Fruit fly (Drosophila melanogaster): ENCODE measurements around the gene RanBP3.

RanBP3 gene

dm6 chr3R:23729066-23729465 lies 23.6 kb downstream of the RanBP3 start (continued):
- no peak for TF ChIP-seq D (optimal IDR thresholded peaks at IDR 0.05)
- no peak for TF ChIP-seq D (GFP tag; optimal IDR thresholded peaks at IDR 0.05)
- TF ChIP-seq CG32772 (GFP tag; IDR thresholded peaks at IDR 0.05), result no peak
- no peak for TF ChIP-seq gt (GFP tag; IDR thresholded peaks at IDR 0.05)
- no peak for TF ChIP-seq CG15073 (GFP tag; optimal IDR thresholded peaks at IDR 0.05)
- no peak for TF ChIP-seq amos (GFP tag; IDR thresholded peaks at IDR 0.05; ENCODE audit: partially characterized antibody)
- peak; percentile 8 for TF ChIP-seq NfI (GFP tag; optimal IDR thresholded peaks at IDR 0.05)
- TF ChIP-seq CG3847 (GFP tag; IDR thresholded peaks at IDR 0.05), result no peak
- TF ChIP-seq CG10654 (GFP tag; optimal IDR thresholded peaks at IDR 0.05), result no peak
- TF ChIP-seq Hr78 (GFP tag; optimal IDR thresholded peaks at IDR 0.05), result no peak
- TF ChIP-seq Deaf1 (tag; optimal IDR thresholded peaks at IDR 0.05), result no peak
- peak; percentile 52 for TF ChIP-seq pho (GFP tag; optimal IDR thresholded peaks at IDR 0.05)
- peak; percentile 73 for TF ChIP-seq CG13894 (tag; optimal IDR thresholded peaks at IDR 0.05)
- TF ChIP-seq eve (GFP tag; optimal IDR thresholded peaks at IDR 0.05), result no peak
- TF ChIP-seq CG11247 (GFP tag; IDR thresholded peaks at IDR 0.05), result no peak
- no peak for TF ChIP-seq inv (GFP tag; IDR thresholded peaks at IDR 0.05; ENCODE audit: partially characterized antibody)
- no peak for TF ChIP-seq CG14050 (GFP tag; IDR thresholded peaks at IDR 0.05)
- TF ChIP-seq Doc3 (GFP tag; IDR thresholded peaks at IDR 0.05; ENCODE audit: partially characterized antibody), result no peak
- TF ChIP-seq Dp (GFP tag; optimal IDR thresholded peaks at IDR 0.05), result no peak
- TF ChIP-seq CG15696 (tag; optimal IDR thresholded peaks at IDR 0.05), result peak; percentile 30
- TF ChIP-seq CG7357 (GFP tag; IDR thresholded peaks at IDR 0.05), result no peak
- TF ChIP-seq Med (GFP tag), result peak; percentile 87
- no peak for TF ChIP-seq CG3838 (GFP tag; optimal IDR thresholded peaks at IDR 0.05)
- peak; percentile 12 for TF ChIP-seq bcd (GFP tag; optimal IDR thresholded peaks at IDR 0.05)
- peak; percentile 34 for TF ChIP-seq CG7786 (GFP tag; optimal IDR thresholded peaks at IDR 0.05)
- peak; percentile 60 for TF ChIP-seq HHEX (GFP tag; optimal IDR thresholded peaks at IDR 0.05)
- no peak for TF ChIP-seq CG14441 (GFP tag; IDR thresholded peaks at IDR 0.05)
- TF ChIP-seq CG4617 (GFP tag; optimal IDR thresholded peaks at IDR 0.05; ENCODE audit: borderline replicate concordance), result no peak
- TF ChIP-seq CG13123 (GFP tag; optimal IDR thresholded peaks at IDR 0.05), result no peak
- TF ChIP-seq CG18619 (GFP tag; optimal IDR thresholded peaks at IDR 0.05), result peak; percentile 54
- peak; percentile 56 for TF ChIP-seq HLHmδ (GFP tag; optimal IDR thresholded peaks at IDR 0.05)
- peak; percentile 29 for TF ChIP-seq CG11398 (GFP tag; optimal IDR thresholded peaks at IDR 0.05)
- TF ChIP-seq CG16779 (GFP tag; IDR thresholded peaks at IDR 0.05), result no peak
- no peak for TF ChIP-seq Sox100B (GFP tag; optimal IDR thresholded peaks at IDR 0.05)
- TF ChIP-seq CG10979 (tag; optimal IDR thresholded peaks at IDR 0.05), result no peak
- no peak for TF ChIP-seq CG6791 (GFP tag; IDR thresholded peaks at IDR 0.05; ENCODE audit: partially characterized antibody)
- peak; percentile 89 for TF ChIP-seq CG10543 (GFP tag; optimal IDR thresholded peaks at IDR 0.05)
- no peak for TF ChIP-seq CG10366 (GFP tag; IDR thresholded peaks at IDR 0.05)
- TF ChIP-seq CG9609 (GFP tag; optimal IDR thresholded peaks at IDR 0.05), result no peak
- peak; percentile 89 for TF ChIP-seq mirr (GFP tag; optimal IDR thresholded peaks at IDR 0.05)
- TF ChIP-seq CG9797 (GFP tag; optimal IDR thresholded peaks at IDR 0.05), result no peak
- no peak for TF ChIP-seq TFAM (GFP tag; optimal IDR thresholded peaks at IDR 0.05)
- TF ChIP-seq MBD-R2 (GFP tag; IDR thresholded peaks at IDR 0.05), result no peak
- TF ChIP-seq CG42726 (GFP tag; IDR thresholded peaks at IDR 0.05; ENCODE audit: partially characterized antibody), result no peak
- peak; percentile 34 for TF ChIP-seq org-1 (GFP tag; optimal IDR thresholded peaks at IDR 0.05)
- TF ChIP-seq run (tag; optimal IDR thresholded peaks at IDR 0.05), result no peak
- no peak for TF ChIP-seq Nf-YB (GFP tag; optimal IDR thresholded peaks at IDR 0.05)
- TF ChIP-seq CrebB (tag; optimal IDR thresholded peaks at IDR 0.05), result peak; percentile 66
